Fruit fly (Drosophila melanogaster) S2 (cell line): ENCODE results near the gene Edg78E.

Experiments used
- CG8478 ChIP-seq: fragments of >200 bp; optimal IDR thresholded peaks from 2 replicates; lab custom pipeline; 2018
- CTCF ChIP-seq, 2 experiments: fragments of >200 bp; optimal IDR thresholded peaks; 2 replicates each; lab custom pipeline; 2018

The Edg78E gene

DNA sequence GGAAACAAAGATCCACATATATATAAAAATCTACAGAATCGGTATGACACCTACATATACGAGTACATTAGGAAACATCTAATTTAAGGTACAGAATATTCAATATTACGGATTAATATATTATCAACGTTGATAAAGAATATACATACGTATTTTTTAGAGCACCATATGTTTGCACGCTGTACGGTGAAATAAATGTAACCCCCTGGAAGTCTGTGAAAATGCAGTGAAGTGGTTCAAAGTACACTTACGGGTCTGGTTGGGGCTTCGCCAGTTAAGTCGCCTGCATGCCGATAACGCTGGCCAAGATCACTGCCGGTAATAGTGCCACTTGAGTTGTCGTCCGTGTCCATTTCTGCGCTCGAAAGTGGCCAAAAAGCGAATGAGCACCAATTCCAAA is 6.1 kb upstream of the Edg78E start:
- TF ChIP-seq CG8478 (lab: Kevin White, UChicago) (no peak), CTCF (optimal IDR thresholded peaks at IDR 0.05; lab: Kevin White, UChicago) (no peak)

DNA sequence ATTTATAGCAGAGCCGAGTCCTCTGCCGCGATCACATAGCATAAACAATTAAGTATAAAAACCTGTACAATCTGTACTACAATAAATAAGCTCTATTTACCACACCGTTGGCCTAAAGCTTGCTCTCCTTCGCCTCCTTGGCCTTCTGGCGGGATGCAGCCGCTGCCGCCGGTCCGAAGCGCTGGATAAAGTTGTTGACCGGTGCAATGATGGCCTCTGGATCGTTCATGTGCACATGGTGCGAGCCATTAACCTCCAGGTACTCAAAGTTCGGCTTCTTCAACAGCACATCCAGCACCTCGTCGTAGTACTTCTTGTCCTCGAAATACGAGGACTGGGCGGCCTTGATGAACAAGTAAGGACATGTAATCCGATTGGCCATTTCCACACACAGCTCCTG is 4.9 kb upstream of the Edg78E start:
- TF ChIP-seq CTCF (optimal IDR thresholded peaks at IDR 0.05; lab: Kevin White, UChicago) (no peak), CG8478 (lab: Kevin White, UChicago) (no peak)

DNA sequence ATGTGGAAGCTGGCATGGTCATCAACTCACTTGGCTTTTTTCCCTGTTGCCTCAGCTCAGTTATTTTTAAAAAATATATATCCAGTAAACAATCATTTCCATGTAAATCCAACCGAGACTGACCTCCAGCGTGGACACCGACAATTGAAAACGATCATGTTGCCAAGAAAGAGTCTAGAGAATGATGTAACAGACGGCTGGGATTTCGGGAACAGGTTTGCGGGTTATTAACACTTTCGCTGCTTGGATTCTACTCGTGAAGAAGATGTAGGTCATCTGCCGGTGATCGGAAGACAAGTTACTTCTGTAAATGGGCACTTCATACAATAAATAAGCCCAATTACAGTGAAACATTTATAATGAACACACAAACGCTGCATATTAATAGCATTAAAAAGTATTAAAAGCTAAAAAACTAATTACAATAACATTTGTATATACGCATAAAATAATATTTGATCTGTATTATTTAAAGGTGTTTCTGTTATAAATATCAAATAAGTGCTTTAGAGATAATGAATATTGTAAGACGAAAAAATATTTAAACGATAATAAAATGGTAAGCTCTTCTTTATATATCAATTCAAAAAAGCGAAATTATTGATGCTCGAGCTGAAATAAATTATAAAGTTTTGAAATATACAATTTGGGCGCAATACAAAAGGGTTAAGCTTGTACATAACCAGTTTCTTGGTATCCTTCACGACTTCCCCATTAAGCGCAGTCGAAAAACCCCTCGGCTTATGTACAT is 4.3 kb upstream of the Edg78E start:
- no peak for TF ChIP-seq CTCF (optimal IDR thresholded peaks at IDR 0.05; lab: Kevin White, UChicago)
- no peak for TF ChIP-seq CG8478 (lab: Kevin White, UChicago)

DNA sequence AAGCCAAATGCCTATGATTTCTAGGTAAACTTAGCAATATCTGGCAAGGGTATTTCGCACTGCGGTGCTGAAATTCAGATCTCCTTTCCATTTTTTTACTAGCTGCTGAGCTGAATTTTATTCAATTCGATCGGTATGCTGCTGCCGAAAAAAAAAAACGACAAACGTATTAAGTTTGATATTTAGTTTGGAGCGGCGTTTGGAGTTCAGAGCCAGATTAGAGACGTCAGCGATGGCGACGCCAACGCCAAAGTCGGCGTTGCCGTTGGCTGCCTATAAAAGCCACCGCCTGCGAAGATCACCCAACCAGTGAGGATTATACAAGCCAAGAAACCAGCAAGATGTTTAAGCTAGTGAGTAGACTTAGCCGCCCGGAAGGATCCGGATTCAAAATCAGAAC is 2.7 kb upstream of the Edg78E start, which contains the start of gene Cpr78Cc:
Gene Cpr78Cc (plus strand): TSS at position 301 of the 400 bp plus-strand sequence.
- no peak for TF ChIP-seq CTCF (optimal IDR thresholded peaks at IDR 0.05; lab: Kevin White, UChicago)
- no peak for TF ChIP-seq CG8478 (lab: Kevin White, UChicago)

DNA sequence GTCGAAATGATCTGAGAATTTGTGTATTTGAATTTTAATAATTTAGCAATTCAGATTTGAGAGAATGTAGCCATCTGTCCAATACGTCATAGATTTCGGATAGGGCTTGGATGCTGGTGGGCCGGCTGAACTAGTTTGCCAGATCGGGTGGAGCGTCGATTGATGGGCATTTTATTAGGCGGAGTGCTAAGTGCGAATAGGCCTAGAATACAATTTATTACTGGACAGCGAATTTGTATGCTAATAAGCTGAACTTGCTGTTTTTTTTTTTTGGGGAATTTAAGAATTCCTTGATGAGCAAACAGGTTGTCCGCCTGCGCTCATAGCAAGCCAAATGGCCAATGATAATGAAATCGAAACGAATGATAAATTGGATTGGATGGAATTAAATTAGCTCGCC is 1.6 kb upstream of the Edg78E start:
- TF ChIP-seq CTCF (optimal IDR thresholded peaks at IDR 0.05; lab: Kevin White, UChicago) (no peak), CG8478 (lab: Kevin White, UChicago) (no peak)

DNA sequence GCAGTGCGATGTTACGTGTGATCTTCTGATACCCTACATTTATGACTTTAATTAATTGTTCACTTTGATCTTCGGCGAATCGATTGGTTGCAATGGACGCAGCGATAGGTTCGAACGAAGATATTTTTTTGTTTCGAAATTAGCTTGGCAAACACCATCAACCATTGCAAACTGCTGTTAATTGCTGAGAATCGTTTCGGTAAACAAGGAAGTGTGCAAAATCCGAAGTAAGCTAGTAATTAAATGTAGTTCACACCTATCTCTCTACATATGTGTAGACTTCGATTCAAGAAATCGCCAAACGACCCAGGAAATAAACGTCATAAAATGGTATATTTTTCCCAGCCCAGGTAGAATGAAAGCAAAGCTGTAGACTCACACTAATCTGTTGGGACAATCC is 772 bp upstream of the Edg78E start, which contains the start of gene CG43702:
Gene CG43702 (plus strand): TSS at position 301 of the 400 bp plus-strand sequence.
- TF ChIP-seq CTCF (optimal IDR thresholded peaks at IDR 0.05; lab: Kevin White, UChicago), result no peak
- TF ChIP-seq CG8478 (lab: Kevin White, UChicago), result no peak

DNA sequence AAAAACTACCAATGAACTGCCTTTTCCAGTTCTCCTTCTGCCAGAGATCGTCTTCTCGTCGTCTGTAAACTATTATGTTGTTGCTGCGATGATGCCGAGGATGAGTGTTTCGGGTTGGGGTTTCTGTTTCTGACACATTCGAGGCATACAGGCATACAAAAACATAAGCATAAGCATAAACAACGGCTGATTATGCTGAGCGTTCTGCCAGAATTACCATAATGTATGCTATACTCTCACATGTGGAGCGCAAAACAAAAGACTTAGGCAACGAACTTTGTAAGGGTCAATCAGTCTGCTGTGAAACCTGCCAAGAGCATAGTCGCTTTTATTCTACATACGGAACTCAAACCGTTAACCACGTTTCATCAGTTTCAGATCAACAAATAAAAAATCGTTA is 3.4 kb downstream of the Edg78E start, which contains the start of gene Cpr78Cb:
Gene Cpr78Cb (plus strand): TSS at position 291 of the 400 bp plus-strand sequence.
- TF ChIP-seq CTCF (optimal IDR thresholded peaks at IDR 0.05; lab: Kevin White, UChicago) (no peak), CG8478 (lab: Kevin White, UChicago) (no peak)

DNA sequence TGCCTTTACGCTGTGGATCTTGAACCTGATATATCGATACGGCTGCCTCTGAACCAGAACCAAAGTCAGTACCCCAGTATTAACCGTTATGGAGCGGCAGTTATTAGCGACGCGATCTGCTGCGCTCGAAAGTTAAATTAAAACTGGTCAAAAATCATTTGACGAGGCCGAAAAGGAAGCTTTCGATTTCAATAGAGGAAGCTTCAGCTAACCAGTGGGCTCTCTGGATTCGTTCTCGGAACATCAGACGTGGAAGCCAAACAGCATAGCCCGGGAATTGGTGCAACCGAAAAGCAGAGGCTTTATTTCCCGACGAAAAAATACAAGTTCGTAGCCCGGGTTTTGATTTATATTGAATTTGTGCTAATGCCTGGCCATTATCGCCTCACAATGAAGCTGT is 4.9 kb downstream of the Edg78E start, which contains the start of gene Cpr78Ca:
Gene Cpr78Ca (minus strand): TSS at position 101 of the 400 bp plus-strand sequence.
- TF ChIP-seq CTCF (optimal IDR thresholded peaks at IDR 0.05; lab: Kevin White, UChicago) (no peak), CG8478 (lab: Kevin White, UChicago) (no peak)

DNA sequence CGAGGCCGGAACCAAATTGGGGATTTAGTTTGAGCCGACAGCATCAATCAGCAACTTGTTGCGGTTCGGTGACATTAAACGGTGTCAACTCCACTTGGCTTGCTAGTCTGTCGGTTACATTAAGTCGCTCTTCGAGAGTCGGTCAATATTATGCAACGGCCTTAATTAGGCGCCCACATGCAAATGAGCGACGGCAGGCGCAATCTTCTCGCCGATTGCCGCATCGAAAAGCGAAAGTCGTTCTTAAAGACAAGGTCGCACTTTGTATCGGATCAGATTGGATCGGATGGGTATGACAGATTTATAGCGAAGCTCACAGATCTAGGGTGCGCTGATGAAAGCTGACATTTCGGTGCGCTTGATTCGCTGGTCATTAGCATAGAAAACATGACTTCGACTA is 6.5 kb downstream of the Edg78E start:
- TF ChIP-seq CTCF (optimal IDR thresholded peaks at IDR 0.05; lab: Kevin White, UChicago), result no peak
- no peak for TF ChIP-seq CG8478 (lab: Kevin White, UChicago)

DNA sequence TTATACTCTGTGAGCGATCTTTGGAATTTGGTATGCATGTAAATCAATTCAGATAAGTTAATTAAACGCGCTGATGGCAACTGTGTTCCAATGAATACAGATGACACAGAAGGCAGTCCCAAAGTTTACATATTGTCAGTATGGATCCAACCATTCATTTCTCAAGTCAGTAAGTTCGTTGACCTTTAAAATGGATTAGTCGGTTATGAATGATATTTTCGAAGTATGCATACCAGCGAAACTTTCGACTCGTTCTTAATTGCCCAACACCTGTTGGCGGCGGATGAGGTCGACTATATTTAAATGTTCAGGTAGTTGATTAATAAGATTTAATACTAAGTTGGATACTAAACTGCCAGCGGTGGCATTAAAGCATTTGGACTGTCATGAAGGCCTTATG is 7.3 kb downstream of the Edg78E start:
- TF ChIP-seq CG8478 (lab: Kevin White, UChicago) (no peak), CTCF (optimal IDR thresholded peaks at IDR 0.05; lab: Kevin White, UChicago) (no peak)

DNA sequence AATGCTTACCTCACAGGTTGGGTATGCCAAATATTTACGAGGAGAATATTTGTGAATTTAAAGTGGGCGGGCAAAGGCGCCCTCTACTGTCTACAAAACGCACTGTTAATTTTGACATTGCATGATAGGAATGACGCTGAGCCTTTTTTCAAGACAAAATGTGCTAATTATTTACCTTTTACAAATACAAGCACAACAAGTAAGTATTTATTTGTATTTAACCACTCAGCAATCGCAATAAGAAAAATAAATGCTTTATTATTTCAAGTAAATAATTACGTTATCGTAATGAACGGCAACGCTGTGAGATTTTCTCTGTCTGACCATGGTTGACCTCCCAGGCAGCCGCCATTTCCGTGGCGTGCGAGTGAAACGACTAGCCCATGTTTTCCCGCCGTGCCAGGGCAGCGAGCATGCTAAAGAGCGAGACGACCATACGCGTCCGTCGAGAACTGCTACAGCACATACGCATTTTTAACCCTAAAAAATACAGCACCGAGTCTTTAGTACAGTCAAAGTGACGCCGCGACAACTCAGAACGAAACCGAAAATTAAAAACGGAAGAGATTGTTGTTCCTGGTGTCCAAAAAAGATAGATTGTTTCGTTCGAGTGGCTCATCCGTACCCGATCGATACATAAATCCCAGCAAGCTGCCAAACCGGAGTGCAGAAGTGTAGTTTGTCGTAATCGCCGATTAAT is 11.8 kb downstream of the Edg78E start, which contains the start of the genes CG12974 and pzg:
Gene CG12974 (minus strand): TSS at position 324 of the 700 bp plus-strand sequence.
Gene pzg (plus strand): TSS at position 461 of the 700 bp plus-strand sequence.
- TF ChIP-seq CG8478 (lab: Kevin White, UChicago) (no peak), CTCF (optimal IDR thresholded peaks at IDR 0.05; lab: Kevin White, UChicago) (peak; percentile 88 to 90)

DNA sequence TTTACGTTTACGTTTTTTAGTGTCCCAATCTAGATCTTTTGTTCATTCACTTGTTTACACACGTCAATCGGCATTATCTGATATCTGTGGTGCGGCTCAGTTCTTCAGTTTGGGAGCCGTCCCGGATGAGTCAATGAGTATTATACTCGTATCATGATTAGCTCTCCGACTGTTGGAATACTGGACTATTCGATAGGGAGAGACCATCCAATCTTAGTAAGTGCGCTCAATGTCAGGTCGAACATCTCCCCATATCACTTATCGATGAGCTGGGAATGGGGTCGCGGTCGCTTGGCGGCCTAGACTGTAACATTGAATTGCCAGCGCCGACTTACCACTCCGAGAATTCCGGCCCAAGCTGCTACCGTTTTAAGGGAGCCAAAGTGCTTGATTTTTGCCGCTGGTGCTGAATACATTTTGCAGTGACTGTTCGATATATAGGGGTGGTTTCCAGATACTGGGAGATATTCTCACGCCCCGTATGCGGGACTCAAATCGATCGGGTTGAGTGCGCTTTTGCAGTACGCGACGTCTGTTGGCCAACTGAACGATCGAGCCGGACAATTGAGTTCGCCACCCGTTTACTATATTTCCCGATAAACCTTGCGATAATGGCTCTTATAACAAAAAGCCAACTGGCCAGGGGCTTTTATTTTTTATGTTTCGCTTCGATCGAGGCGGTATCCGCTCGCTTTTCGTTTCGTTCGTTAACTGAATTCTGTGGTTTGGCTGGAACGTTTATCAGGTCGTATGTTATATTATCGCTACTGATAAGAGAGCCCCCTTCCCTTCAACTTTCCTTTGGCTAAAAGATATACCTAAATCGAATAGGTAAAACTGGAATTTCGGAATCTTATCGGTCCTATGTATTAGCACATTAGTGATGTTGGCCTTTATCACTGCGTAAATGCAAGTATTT is 12.6 kb downstream of the Edg78E start:
- no peak for TF ChIP-seq CG8478 (lab: Kevin White, UChicago)
- TF ChIP-seq CTCF (optimal IDR thresholded peaks at IDR 0.05; lab: Kevin White, UChicago), result no peak

DNA sequence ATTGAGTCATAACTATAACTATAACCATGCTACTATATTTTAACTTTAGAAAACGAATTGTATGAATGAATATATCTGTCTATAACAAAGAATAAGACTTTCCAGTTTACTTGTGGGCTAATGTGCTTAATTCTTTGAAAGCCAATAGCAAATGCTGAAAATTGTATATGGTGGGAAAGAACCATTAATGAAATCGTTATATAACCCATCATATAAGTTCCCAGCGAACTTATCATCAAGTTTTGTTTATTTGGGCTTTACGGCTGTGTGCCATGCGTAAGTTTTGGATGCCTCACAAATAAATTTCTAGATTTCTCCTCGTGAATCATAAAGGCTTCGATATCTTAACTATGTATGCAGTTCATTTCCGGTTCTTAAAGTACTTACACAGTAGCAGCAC is 13.8 kb downstream of the Edg78E start:
- TF ChIP-seq CG8478 (lab: Kevin White, UChicago), result no peak
- TF ChIP-seq CTCF (optimal IDR thresholded peaks at IDR 0.05; lab: Kevin White, UChicago), result no peak

DNA sequence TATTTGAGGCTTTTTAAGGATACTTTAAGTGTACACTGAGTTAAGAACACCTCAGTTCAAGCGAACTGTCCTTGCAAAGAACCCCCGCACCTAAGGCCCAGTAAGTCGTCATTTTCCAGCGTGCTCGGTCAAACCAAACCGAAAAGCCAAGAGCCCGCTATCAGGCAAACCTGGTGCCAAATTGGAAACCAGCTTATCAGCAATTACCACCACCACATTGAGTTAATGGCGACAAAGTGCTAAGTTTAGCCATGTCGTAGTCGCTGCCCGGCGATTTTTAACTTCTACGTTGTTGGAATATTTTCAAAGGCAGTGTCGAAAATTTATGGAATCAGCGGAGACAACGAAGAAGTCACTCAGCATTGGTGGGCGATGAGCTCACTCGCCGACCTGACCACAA is 14.9 kb downstream of the Edg78E start:
- TF ChIP-seq CTCF (optimal IDR thresholded peaks at IDR 0.05; lab: Kevin White, UChicago), result no peak
